Worm (Caenorhabditis elegans) whole organism, L2 larva: ENCODE measurements around the gene fat-7.

ENCODE experiments used
- C34F6.9 ChIP-seq: fragments of 150-350 bp; optimal IDR thresholded peaks from 2 replicates; lab custom pipeline; 2014; ENCODE audit warnings: missing biosample characterization, missing genetic modification characterization
- F13H6.1 ChIP-seq: sonication (generic microtip); optimal IDR thresholded peaks from 2 replicates; lab custom pipeline; 2016; ENCODE audit warnings: missing genetic modification characterization, missing compliant biosample characterization
- alr-1 ChIP-seq: fragments of 150-350 bp; optimal IDR thresholded peaks from 2 replicates; lab custom pipeline; 2014; ENCODE audit warnings: missing biosample characterization, missing genetic modification characterization
- aly-2 ChIP-seq: fragments of 150-350 bp; optimal IDR thresholded peaks from 2 replicates; lab custom pipeline; 2014; ENCODE audit warnings: missing biosample characterization, missing genetic modification characterization
- ama-1 ChIP-seq: fragments of 150-350 bp; optimal IDR thresholded peaks from 2 replicates; lab custom pipeline; 2018; ENCODE audit warnings: inconsistent platforms
- blmp-1 ChIP-seq: sonication (generic microtip); optimal IDR thresholded peaks from 2 replicates; lab custom pipeline; 2017; ENCODE audit warnings: missing genetic modification characterization, mild to moderate bottlenecking, missing compliant biosample characterization, antibody characterized with exemption, moderate library complexity; ENCODE audit not compliant: insufficient read depth
- ceh-82 ChIP-seq: fragments of 150-350 bp; optimal IDR thresholded peaks from 2 replicates; lab custom pipeline; 2014; ENCODE audit warnings: missing biosample characterization, missing genetic modification characterization
- crh-2 ChIP-seq: sonication (generic microtip); optimal IDR thresholded peaks from 2 replicates; lab custom pipeline; 2017; ENCODE audit warnings: missing biosample characterization, missing genetic modification characterization
- dmd-4 ChIP-seq: sonication (generic microtip); optimal IDR thresholded peaks from 2 replicates; lab custom pipeline; 2017; ENCODE audit warnings: missing biosample characterization, missing genetic modification characterization
- egl-27 ChIP-seq: sonication (generic microtip); optimal IDR thresholded peaks from 3 replicates; lab custom pipeline; 2017; ENCODE audit warnings: missing biosample characterization, missing genetic modification reagents, missing genetic modification characterization
- elt-1 ChIP-seq: fragments of 150-350 bp; optimal IDR thresholded peaks from 2 replicates; lab custom pipeline; 2014; ENCODE audit warnings: missing biosample characterization, missing genetic modification characterization
- fos-1 ChIP-seq: fragments of 150-350 bp; optimal IDR thresholded peaks from 2 replicates; lab custom pipeline; 2014; ENCODE audit warnings: missing biosample characterization, missing genetic modification characterization
- lin-13 ChIP-seq: fragments of 150-350 bp; optimal IDR thresholded peaks from 2 replicates; lab custom pipeline; 2014; ENCODE audit warnings: missing biosample characterization, missing genetic modification reagents, missing genetic modification characterization
- lsy-2 ChIP-seq, 2 experiments: fragments of 150-350 bp in 1 of 2; sonication (generic microtip) in 1 of 2; optimal IDR thresholded peaks; 2 replicates each; lab custom pipeline; 2014 to 2017; ENCODE audit warnings: missing biosample characterization in 2 of 2, missing genetic modification characterization in 2 of 2
- mbf-1 ChIP-seq: sonication (generic microtip); optimal IDR thresholded peaks from 2 replicates; lab custom pipeline; 2017; ENCODE audit warnings: missing biosample characterization, missing genetic modification characterization
- mdl-1 ChIP-seq, 2 experiments: fragments of 150-350 bp in 1 of 2; sonication (generic microtip) in 1 of 2; optimal IDR thresholded peaks; 2 replicates each; lab custom pipeline; 2017; ENCODE audit warnings: missing biosample characterization in 2 of 2, missing genetic modification characterization in 2 of 2
- nhr-10 ChIP-seq: sonication (generic microtip); optimal IDR thresholded peaks from 2 replicates; lab custom pipeline; 2017; ENCODE audit warnings: missing biosample characterization, missing genetic modification characterization
- nhr-11 ChIP-seq: fragments of 150-350 bp; optimal IDR thresholded peaks from 2 replicates; lab custom pipeline; 2014; ENCODE audit warnings: missing biosample characterization, missing genetic modification characterization
- nhr-12 ChIP-seq: fragments of 150-350 bp; optimal IDR thresholded peaks from 2 replicates; lab custom pipeline; 2014; ENCODE audit warnings: missing biosample characterization, missing genetic modification characterization
- nhr-23 ChIP-seq: fragments of 150-350 bp; optimal IDR thresholded peaks from 2 replicates; lab custom pipeline; 2014; ENCODE audit warnings: missing biosample characterization, missing genetic modification reagents, missing genetic modification characterization
- nhr-237 ChIP-seq: fragments of 150-350 bp; optimal IDR thresholded peaks from 2 replicates; lab custom pipeline; 2014; ENCODE audit warnings: missing biosample characterization, missing genetic modification characterization
- sem-4 ChIP-seq: fragments of 150-350 bp; optimal IDR thresholded peaks from 2 replicates; lab custom pipeline; 2014; ENCODE audit warnings: missing biosample characterization, missing genetic modification reagents, missing genetic modification characterization
- sma-9 ChIP-seq, 2 experiments: fragments of 150-350 bp in 1 of 2; sonication (generic microtip) in 1 of 2; optimal IDR thresholded peaks; 2 replicates each; lab custom pipeline; 2014 to 2016; ENCODE audit warnings: missing genetic modification characterization in 2 of 2, mild to moderate bottlenecking in 1 of 2, missing biosample characterization in 1 of 2, missing compliant biosample characterization in 1 of 2, missing genetic modification reagents in 1 of 2, moderate library complexity in 1 of 2
- snpc-4 ChIP-seq: fragments of 150-350 bp; optimal IDR thresholded peaks from 2 replicates; lab custom pipeline; 2014; ENCODE audit warnings: missing biosample characterization, missing genetic modification characterization
- unc-55 ChIP-seq: fragments of 150-350 bp; sonication (generic microtip); optimal IDR thresholded peaks from 3 replicates; lab custom pipeline; 2014; ENCODE audit warnings: missing biosample characterization, missing genetic modification reagents, missing genetic modification characterization
- unc-62 ChIP-seq: fragments of 150-350 bp; optimal IDR thresholded peaks from 2 replicates; lab custom pipeline; 2014; ENCODE audit warnings: missing biosample characterization, missing genetic modification reagents, missing genetic modification characterization
- zag-1 ChIP-seq: fragments of 150-350 bp; optimal IDR thresholded peaks from 2 replicates; lab custom pipeline; 2014; ENCODE audit warnings: missing biosample characterization, missing genetic modification characterization
- ztf-1 ChIP-seq: fragments of 200-800 bp; sonication (Bioruptor generic); conservative IDR thresholded peaks from 2 replicates; pipeline ENCODE4 v1.3.6; 2022; ENCODE audit warnings: missing genetic modification characterization, missing compliant biosample characterization
- ztf-11 ChIP-seq: sonication (generic microtip); optimal IDR thresholded peaks from 2 replicates; lab custom pipeline; 2017; ENCODE audit warnings: missing biosample characterization, missing genetic modification characterization
- ztf-4 ChIP-seq: fragments of 150-350 bp; optimal IDR thresholded peaks from 2 replicates; lab custom pipeline; 2014; ENCODE audit warnings: missing biosample characterization, missing genetic modification characterization

fat-7 gene

ce11 chrV:7111276-7111675, 41.7 kb downstream of the fat-7 start:
- TF ChIP-seq nhr-10 (no peak), sma-9 (GFP tag; optimal IDR thresholded peaks at IDR 0.05; lab: Kevin White, UChicago) (peak; percentile 23), sma-9 (tag; optimal IDR thresholded peaks at IDR 0.05; lab: Kevin White, UChicago) (no peak), F13H6.1 (tag; lab: Kevin White, UChicago) (peak; percentile 15), unc-55 (GFP tag; lab: Kevin White, UChicago) (peak; percentile 15), nhr-11 (tag; lab: Kevin White, UChicago) (no peak), mbf-1 (tag; lab: Kevin White, UChicago) (no peak), aly-2 (no peak), C34F6.9 (peak; percentile 26), egl-27 (tag; lab: Kevin White, UChicago) (no peak), ztf-1 (no peak)

ce11 chrV:7110370-7110769, 42.6 kb downstream of the fat-7 start:
- TF ChIP-seq ceh-82 (tag; lab: Kevin White, UChicago), result no peak

DNA sequence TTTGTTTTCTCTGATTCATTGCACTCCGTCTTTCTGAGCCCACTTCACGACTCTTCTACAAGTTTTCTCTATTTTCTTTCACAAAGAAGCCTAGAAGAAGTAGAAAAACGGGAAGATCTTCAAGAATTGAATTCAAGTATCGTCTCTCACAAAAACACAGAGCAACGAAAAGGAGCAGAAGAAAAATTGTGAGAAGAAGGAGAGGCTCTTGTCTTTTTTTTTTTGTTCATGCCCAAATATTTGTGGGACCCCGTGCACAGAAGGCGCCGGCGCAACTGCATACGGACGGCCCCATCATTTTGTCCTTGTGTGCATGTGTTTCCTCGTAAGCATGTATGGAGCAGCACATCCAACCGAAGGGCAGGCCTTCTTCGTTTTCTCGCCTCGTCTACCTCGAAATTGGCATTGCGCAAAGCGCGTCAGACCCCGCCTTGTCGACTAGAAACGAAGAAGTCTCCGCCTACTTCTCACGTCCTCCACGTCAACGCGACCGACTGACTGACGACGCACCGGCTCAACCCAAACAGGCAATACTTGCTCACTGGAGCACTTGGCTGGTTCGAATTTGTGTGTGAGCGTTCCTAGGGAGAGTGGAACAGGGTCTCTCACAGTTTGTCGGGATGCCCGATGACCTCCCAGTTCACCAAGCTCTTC, 46.3 kb downstream of the fat-7 start:
- TF ChIP-seq elt-1 (tag; lab: Kevin White, UChicago) (no peak), alr-1 (tag; lab: Kevin White, UChicago) (no peak), crh-2 (no peak), nhr-237 (tag; lab: Kevin White, UChicago) (no peak), nhr-23 (tag; lab: Kevin White, UChicago) (no peak), zag-1 (tag; lab: Kevin White, UChicago) (no peak)

DNA sequence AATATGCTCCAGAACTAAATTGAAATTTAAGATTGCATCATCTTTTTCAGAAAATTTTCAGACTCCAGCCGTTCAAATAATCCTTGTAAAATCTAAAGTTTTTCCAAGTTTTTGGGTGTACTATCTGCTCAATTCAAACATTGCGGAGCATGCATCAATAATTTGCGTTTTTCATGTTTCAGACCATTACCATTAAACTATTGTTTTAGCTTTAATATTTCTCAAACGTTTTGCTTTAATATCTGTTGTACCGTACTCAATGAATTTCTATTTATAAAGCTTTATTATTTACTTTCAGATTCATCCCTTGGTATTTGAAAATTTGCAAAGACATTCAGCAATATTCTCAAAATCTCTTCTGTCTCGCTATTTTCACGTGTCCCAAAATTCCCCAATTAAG, 49.7 kb downstream of the fat-7 start, which contains the start of gene odr-2:
Gene odr-2 (plus strand): TSS at position 301 of the 400 bp plus-strand sequence.
- TF ChIP-seq egl-27 (tag; lab: Kevin White, UChicago), result no peak
- no peak for TF ChIP-seq unc-55 (GFP tag; lab: Kevin White, UChicago)
- no peak for TF ChIP-seq nhr-12 (tag; lab: Kevin White, UChicago)
- TF ChIP-seq nhr-11 (tag; lab: Kevin White, UChicago), result no peak
- TF ChIP-seq lsy-2 (tag; optimal IDR thresholded peaks at IDR 0.05; lab: Kevin White, UChicago), result no peak
- no peak for TF ChIP-seq fos-1 (tag; lab: Kevin White, UChicago)
- TF ChIP-seq nhr-237 (tag; lab: Kevin White, UChicago), result no peak
- TF ChIP-seq blmp-1 (tag; lab: Kevin White, UChicago), result no peak
- TF ChIP-seq sem-4, result no peak
- TF ChIP-seq zag-1 (tag; lab: Kevin White, UChicago), result no peak
- no peak for TF ChIP-seq snpc-4 (tag; lab: Kevin White, UChicago)
- TF ChIP-seq ztf-11 (tag; lab: Kevin White, UChicago), result no peak
- no peak for TF ChIP-seq nhr-10
- no peak for TF ChIP-seq lin-13 (GFP tag; lab: Kevin White, UChicago)
- TF ChIP-seq unc-62, result no peak
- TF ChIP-seq mdl-1 (tag; optimal IDR thresholded peaks at IDR 0.05; lab: Kevin White, UChicago), result no peak
- no peak for TF ChIP-seq dmd-4
- no peak for TF ChIP-seq ztf-4 (tag; lab: Kevin White, UChicago)
- TF ChIP-seq ama-1 (lab: Kevin White, UChicago), result no peak
- TF ChIP-seq, all 48 proteins: peak for 0
